Fruit fly (Drosophila melanogaster): ENCODE measurements around the gene Ret.

The Ret gene

DNA sequence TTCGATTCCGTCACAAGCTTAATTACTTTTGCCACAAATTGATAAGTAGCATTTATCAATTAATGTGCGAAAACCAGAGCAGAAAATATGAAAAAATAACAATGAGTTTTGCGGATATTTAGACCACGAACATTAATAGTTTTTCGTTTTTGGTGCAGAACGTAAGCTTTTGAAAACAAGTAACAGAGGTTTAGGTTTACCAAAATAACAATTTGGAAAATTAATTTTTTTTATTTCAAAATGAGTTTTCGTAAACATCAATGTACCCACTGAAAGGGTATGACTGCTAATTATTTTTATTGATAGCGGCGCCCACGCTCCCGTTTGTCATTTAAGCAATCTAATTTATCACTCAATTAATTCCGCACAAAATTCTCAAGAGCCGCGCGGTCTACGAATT lies 3.2 kb downstream of the Ret start:
- TF ChIP-seq pad (GFP tag; optimal IDR thresholded peaks at IDR 0.05) = no peak

DNA sequence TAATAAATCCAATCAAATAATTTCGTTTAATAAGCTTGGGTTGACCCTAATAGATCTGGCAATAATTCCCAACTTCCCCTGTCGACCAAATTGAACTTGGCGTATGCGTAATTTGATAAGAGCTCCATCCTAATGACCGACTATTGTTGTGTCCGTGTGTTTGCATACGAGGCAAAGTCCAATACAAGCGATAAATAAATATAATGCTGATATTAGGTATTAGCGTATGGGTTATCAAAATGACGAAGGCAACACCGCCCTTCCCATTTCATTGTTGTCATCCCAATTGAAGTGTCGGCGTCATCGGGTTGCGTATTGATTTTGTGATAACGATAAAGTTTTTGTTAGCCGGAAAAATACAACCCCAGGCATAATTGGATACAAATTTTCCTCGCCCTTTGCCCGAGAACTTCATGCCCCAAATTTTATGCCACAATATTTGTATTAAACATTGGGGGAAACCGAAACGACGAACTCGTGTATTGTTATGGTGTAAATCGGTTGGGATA lies 9.2 kb downstream of the Ret start:
- TF ChIP-seq Crg-1 (GFP tag; optimal IDR thresholded peaks at IDR 0.05) = no peak
- no peak for TF ChIP-seq cic (GFP tag; optimal IDR thresholded peaks at IDR 0.05)
- TF ChIP-seq CG1620 (GFP tag; optimal IDR thresholded peaks at IDR 0.05) = no peak
- no peak for TF ChIP-seq CG11617 (GFP tag; optimal IDR thresholded peaks at IDR 0.05)
- no peak for TF ChIP-seq CG7101 (tag; optimal IDR thresholded peaks at IDR 0.05)
- TF ChIP-seq Hr96 (GFP tag; optimal IDR thresholded peaks at IDR 0.05) = no peak
- no peak for TF ChIP-seq cnc (optimal IDR thresholded peaks at IDR 0.05)
- no peak for TF ChIP-seq CG7045 (GFP tag; optimal IDR thresholded peaks at IDR 0.05)
- TF ChIP-seq Clk (GFP tag; optimal IDR thresholded peaks at IDR 0.05) = no peak
- TF ChIP-seq CG14711 (tag; optimal IDR thresholded peaks at IDR 0.05) = no peak
- no peak for TF ChIP-seq kay (GFP tag; ENCODE audit: borderline replicate concordance)
- no peak for TF ChIP-seq bab1 (GFP tag; optimal IDR thresholded peaks at IDR 0.05)
- no peak for TF ChIP-seq ovo (GFP tag; optimal IDR thresholded peaks at IDR 0.05)
- TF ChIP-seq Mnt (GFP tag; optimal IDR thresholded peaks at IDR 0.05) = no peak
- TF ChIP-seq CG33017 (tag; optimal IDR thresholded peaks at IDR 0.05) = no peak
- no peak for TF ChIP-seq pad (GFP tag; optimal IDR thresholded peaks at IDR 0.05)
- TF ChIP-seq CG12768 (GFP tag; optimal IDR thresholded peaks at IDR 0.05) = no peak

dm6 chr2L:21187753-21188152 lies 10.8 kb downstream of the Ret start:
- TF ChIP-seq CG33017 (tag; optimal IDR thresholded peaks at IDR 0.05) = no peak
- no peak for TF ChIP-seq cic (GFP tag; optimal IDR thresholded peaks at IDR 0.05)
- TF ChIP-seq Crg-1 (GFP tag; optimal IDR thresholded peaks at IDR 0.05) = no peak
- no peak for TF ChIP-seq tj (GFP tag; optimal IDR thresholded peaks at IDR 0.05)
- no peak for TF ChIP-seq bab1 (GFP tag; optimal IDR thresholded peaks at IDR 0.05)
- no peak for TF ChIP-seq Mnt (GFP tag; optimal IDR thresholded peaks at IDR 0.05)
- TF ChIP-seq CG12768 (GFP tag; optimal IDR thresholded peaks at IDR 0.05) = no peak
- no peak for TF ChIP-seq CG5204 (GFP tag; optimal IDR thresholded peaks at IDR 0.05)
- TF ChIP-seq cnc (optimal IDR thresholded peaks at IDR 0.05) = no peak
- TF ChIP-seq kay (GFP tag; ENCODE audit: borderline replicate concordance) = no peak
- TF ChIP-seq CG14711 (tag; optimal IDR thresholded peaks at IDR 0.05) = no peak
- TF ChIP-seq Clk (GFP tag; optimal IDR thresholded peaks at IDR 0.05) = no peak
- no peak for TF ChIP-seq ovo (GFP tag; optimal IDR thresholded peaks at IDR 0.05)
- TF ChIP-seq CG7101 (tag; optimal IDR thresholded peaks at IDR 0.05) = no peak
- TF ChIP-seq CG11617 (GFP tag; optimal IDR thresholded peaks at IDR 0.05) = no peak
- no peak for TF ChIP-seq Hr96 (GFP tag; optimal IDR thresholded peaks at IDR 0.05)
- no peak for TF ChIP-seq pad (GFP tag; optimal IDR thresholded peaks at IDR 0.05)
- no peak for TF ChIP-seq CG7045 (GFP tag; optimal IDR thresholded peaks at IDR 0.05)
- TF ChIP-seq toe (GFP tag; optimal IDR thresholded peaks at IDR 0.05) = no peak
- no peak for TF ChIP-seq CG1620 (GFP tag; optimal IDR thresholded peaks at IDR 0.05)

- TF ChIP-seq toe (GFP tag; optimal IDR thresholded peaks at IDR 0.05) (no peak), CG7101 (tag; optimal IDR thresholded peaks at IDR 0.05) (peak; percentile 42), CG14711 (tag; optimal IDR thresholded peaks at IDR 0.05) (peak; percentile 27), pad (GFP tag; optimal IDR thresholded peaks at IDR 0.05) (peak; percentile 2), Mnt (GFP tag; optimal IDR thresholded peaks at IDR 0.05) (no peak), CG11617 (GFP tag; optimal IDR thresholded peaks at IDR 0.05) (no peak), cic (GFP tag; optimal IDR thresholded peaks at IDR 0.05) (no peak)
Measured at dm6 chr2L:21179615-21180031, 18.9 kb downstream of the Ret start, which contains the start of the genes bur and Mcm10. bur (minus strand) TSS chr2L:21179683. Mcm10 (plus strand) TSS chr2L:21179933.

DNA sequence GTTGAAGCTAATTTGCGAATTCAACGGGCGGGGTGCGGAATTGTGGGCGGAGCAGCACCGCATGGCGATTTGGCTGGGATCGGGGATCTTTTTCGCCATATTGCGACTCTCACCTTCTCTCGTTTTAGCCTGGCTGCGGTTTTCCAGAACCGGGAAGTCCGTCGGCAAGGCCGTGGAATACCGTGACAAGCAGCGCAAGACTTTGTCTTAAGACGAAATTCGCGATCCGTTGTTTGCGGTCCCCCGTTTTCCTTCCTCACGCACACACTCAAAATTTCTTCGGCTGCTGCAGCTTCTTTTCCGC lies 19.4 kb downstream of the Ret start:
- TF ChIP-seq Clk (GFP tag; optimal IDR thresholded peaks at IDR 0.05) (no peak), CG33017 (tag; optimal IDR thresholded peaks at IDR 0.05) (no peak), Mnt (GFP tag; optimal IDR thresholded peaks at IDR 0.05) (no peak), tj (GFP tag; optimal IDR thresholded peaks at IDR 0.05) (no peak), Hr96 (GFP tag; optimal IDR thresholded peaks at IDR 0.05) (no peak), CG7101 (tag; optimal IDR thresholded peaks at IDR 0.05) (no peak), Crg-1 (GFP tag; optimal IDR thresholded peaks at IDR 0.05) (no peak), cnc (optimal IDR thresholded peaks at IDR 0.05) (no peak), kay (GFP tag; ENCODE audit: borderline replicate concordance) (no peak), ovo (GFP tag; optimal IDR thresholded peaks at IDR 0.05) (no peak), cic (GFP tag; optimal IDR thresholded peaks at IDR 0.05) (no peak), toe (GFP tag; optimal IDR thresholded peaks at IDR 0.05) (no peak), CG1620 (GFP tag; optimal IDR thresholded peaks at IDR 0.05) (no peak), CG12768 (GFP tag; optimal IDR thresholded peaks at IDR 0.05) (no peak), CG7045 (GFP tag; optimal IDR thresholded peaks at IDR 0.05) (no peak), CG14711 (tag; optimal IDR thresholded peaks at IDR 0.05) (no peak), bab1 (GFP tag; optimal IDR thresholded peaks at IDR 0.05) (no peak), pad (GFP tag; optimal IDR thresholded peaks at IDR 0.05) (no peak)

DNA sequence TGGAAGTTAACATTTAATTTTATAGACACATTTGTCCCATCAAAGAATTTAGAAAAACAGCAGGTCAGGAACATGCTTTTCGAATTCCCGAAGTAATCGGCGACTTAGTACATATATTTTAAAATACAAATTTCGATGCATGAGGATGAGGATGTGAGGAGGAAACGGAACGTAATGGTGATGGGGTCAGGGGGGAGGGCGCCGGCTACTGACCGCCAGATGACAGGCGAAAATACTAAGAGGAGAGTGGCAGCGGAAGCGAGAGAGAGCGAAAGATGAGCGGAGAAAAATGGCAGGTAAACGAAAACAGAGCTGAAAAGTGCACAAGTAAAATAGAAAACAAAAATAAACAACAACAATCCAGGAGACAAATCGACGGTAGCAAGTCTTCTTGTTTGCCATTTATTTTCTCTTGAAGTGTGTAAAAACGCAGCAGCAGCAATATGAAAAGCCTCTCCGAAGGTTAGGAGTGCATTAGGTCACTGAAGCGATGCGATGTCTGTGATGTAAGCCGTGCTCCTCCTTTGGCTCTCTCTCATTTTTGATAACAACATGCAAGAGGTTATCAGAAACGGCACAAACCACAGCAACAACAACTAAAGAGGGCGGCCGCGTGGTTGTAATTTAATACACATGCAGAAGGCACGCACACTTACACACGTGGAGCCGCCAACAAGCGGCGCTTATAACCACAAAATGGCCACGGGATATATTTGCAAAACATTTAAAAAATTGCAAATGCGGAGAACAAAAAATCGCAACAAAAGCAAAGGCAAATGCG lies 19.9 kb downstream of the Ret start:
- no peak for TF ChIP-seq cnc (optimal IDR thresholded peaks at IDR 0.05)
- TF ChIP-seq kay (GFP tag; ENCODE audit: borderline replicate concordance) = no peak
- no peak for TF ChIP-seq CG14711 (tag; optimal IDR thresholded peaks at IDR 0.05)
- TF ChIP-seq CG11617 (GFP tag; optimal IDR thresholded peaks at IDR 0.05) = no peak
- TF ChIP-seq toe (GFP tag; optimal IDR thresholded peaks at IDR 0.05) = no peak
- TF ChIP-seq Clk (GFP tag; optimal IDR thresholded peaks at IDR 0.05) = no peak
- TF ChIP-seq CG1620 (GFP tag; optimal IDR thresholded peaks at IDR 0.05) = no peak
- peak; percentile 88 for TF ChIP-seq Mnt (GFP tag; optimal IDR thresholded peaks at IDR 0.05)
- peak; percentile 10 for TF ChIP-seq Crg-1 (GFP tag; optimal IDR thresholded peaks at IDR 0.05)
- no peak for TF ChIP-seq CG7101 (tag; optimal IDR thresholded peaks at IDR 0.05)
- TF ChIP-seq Hr96 (GFP tag; optimal IDR thresholded peaks at IDR 0.05) = no peak
- no peak for TF ChIP-seq bab1 (GFP tag; optimal IDR thresholded peaks at IDR 0.05)
- peak; percentile 42 for TF ChIP-seq cic (GFP tag; optimal IDR thresholded peaks at IDR 0.05)
- no peak for TF ChIP-seq pad (GFP tag; optimal IDR thresholded peaks at IDR 0.05)
- no peak for TF ChIP-seq CG33017 (tag; optimal IDR thresholded peaks at IDR 0.05)
- no peak for TF ChIP-seq ovo (GFP tag; optimal IDR thresholded peaks at IDR 0.05)
- TF ChIP-seq CG7045 (GFP tag; optimal IDR thresholded peaks at IDR 0.05) = no peak
- no peak for TF ChIP-seq CG5204 (GFP tag; optimal IDR thresholded peaks at IDR 0.05)
- peak; percentile 41 for TF ChIP-seq tj (GFP tag; optimal IDR thresholded peaks at IDR 0.05)
- no peak for TF ChIP-seq CG12768 (GFP tag; optimal IDR thresholded peaks at IDR 0.05)

Measured in whole organism, adult.